Fruit fly (Drosophila melanogaster) whole organism, embryonic: ENCODE data around the gene Mec2.
A peak's percentile ranks its signal among the peaks of the same experiment; 100 is the strongest.

Experiments used
- ATbp ChIP-seq: fragments of 200-800 bp; sonication (Bioruptor generic); optimal IDR thresholded peaks from 2 replicates; lab custom pipeline; 2017; ENCODE audit warnings: missing biosample characterization, mild to moderate bottlenecking, missing genetic modification characterization, missing genetic modification reagents
- Antp ChIP-seq: fragments of 200-800 bp; sonication (Bioruptor generic); optimal IDR thresholded peaks from 3 replicates; lab custom pipeline; 2016; ENCODE audit warnings: missing biosample characterization, missing genetic modification characterization
- CG10209 ChIP-seq: fragments of 200-800 bp; sonication (Bioruptor generic); optimal IDR thresholded peaks from 3 replicates; lab custom pipeline; 2017; ENCODE audit warnings: missing biosample characterization, mild to moderate bottlenecking, missing genetic modification characterization, missing genetic modification reagents
- CG10654 ChIP-seq: fragments of 200-800 bp; sonication (Bioruptor generic); optimal IDR thresholded peaks from 2 replicates; lab custom pipeline; 2016; ENCODE audit warnings: missing biosample characterization, missing genetic modification characterization
- CG11456 ChIP-seq: fragments of 200-800 bp; sonication (Bioruptor generic); IDR thresholded peaks from 3 replicates; pipeline ENCODE4 v1.3.6; 2022; ENCODE audit warnings: missing biosample characterization, missing genetic modification characterization
- CG15073 ChIP-seq: fragments of 200-800 bp; sonication (Bioruptor generic); optimal IDR thresholded peaks from 2 replicates; lab custom pipeline; 2016; ENCODE audit warnings: missing biosample characterization, missing genetic modification characterization
- CG1603 ChIP-seq: fragments of 200-800 bp; sonication (Bioruptor generic); optimal IDR thresholded peaks from 2 replicates; lab custom pipeline; 2019; ENCODE audit warnings: missing biosample characterization, mild to moderate bottlenecking, missing genetic modification characterization, moderate library complexity
- CG17385 ChIP-seq: fragments of 200-800 bp; sonication (Bioruptor generic); optimal IDR thresholded peaks from 3 replicates; lab custom pipeline; 2018; ENCODE audit warnings: missing biosample characterization, mild to moderate bottlenecking, missing genetic modification characterization
- CG33557 ChIP-seq: fragments of 200-800 bp; sonication (Bioruptor generic); optimal IDR thresholded peaks from 2 replicates; lab custom pipeline; 2019; ENCODE audit warnings: missing biosample characterization, mild to moderate bottlenecking, missing genetic modification characterization, moderate library complexity
- CG34224 ChIP-seq: fragments of 200-800 bp; sonication (Bioruptor generic); IDR thresholded peaks from 3 replicates; pipeline ENCODE4 v1.3.6; 2022; ENCODE audit warnings: missing biosample characterization, missing genetic modification characterization; ENCODE audit not compliant: partially characterized antibody
- CG4282 ChIP-seq: fragments of 200-800 bp; sonication (Bioruptor generic); optimal IDR thresholded peaks from 2 replicates; lab custom pipeline; 2016; ENCODE audit warnings: missing biosample characterization, missing genetic modification characterization
- CG9727 ChIP-seq: fragments of 200-800 bp; sonication (Bioruptor generic); optimal IDR thresholded peaks from 3 replicates; lab custom pipeline; 2017; ENCODE audit warnings: missing biosample characterization, mild to moderate bottlenecking, missing genetic modification characterization
- CG9876 ChIP-seq: fragments of 200-800 bp; sonication (Bioruptor generic); optimal IDR thresholded peaks from 2 replicates; lab custom pipeline; 2016; ENCODE audit warnings: missing biosample characterization, missing genetic modification characterization
- Deaf1 ChIP-seq: fragments of 200-800 bp; optimal IDR thresholded peaks from 3 replicates; lab custom pipeline; 2019; ENCODE audit warnings: missing biosample characterization, mild to moderate bottlenecking, missing genetic modification characterization, moderate library complexity
- Dll ChIP-seq: fragments of 200-800 bp; sonication (Bioruptor generic); IDR thresholded peaks from 4 replicates; pipeline ENCODE4 v1.3.6; 2022; ENCODE audit warnings: missing biosample characterization, missing genetic modification characterization; ENCODE audit not compliant: partially characterized antibody
- E2f2 ChIP-seq: fragments of 200-800 bp; sonication (Bioruptor generic); IDR thresholded peaks from 2 replicates; pipeline ENCODE4 v1.3.6; 2022; ENCODE audit warnings: missing biosample characterization, missing genetic modification characterization
- Ets97D ChIP-seq: fragments of 200-800 bp; sonication (Bioruptor generic); optimal IDR thresholded peaks from 3 replicates; lab custom pipeline; 2016; ENCODE audit warnings: missing biosample characterization, missing genetic modification characterization
- HmgZ ChIP-seq: fragments of 200-800 bp; sonication (Bioruptor generic); optimal IDR thresholded peaks from 2 replicates; lab custom pipeline; 2018; ENCODE audit warnings: missing biosample characterization, mild to moderate bottlenecking, missing genetic modification characterization
- Hmx ChIP-seq: fragments of 200-800 bp; sonication (Bioruptor generic); optimal IDR thresholded peaks from 2 replicates; lab custom pipeline; 2016; ENCODE audit warnings: missing biosample characterization, missing genetic modification characterization
- Med ChIP-seq: fragments of 200-800 bp; sonication (Bioruptor generic); peaks from one replicate; lab custom pipeline; 2016; ENCODE audit warnings: missing biosample characterization, missing genetic modification characterization, mild to moderate bottlenecking, inconsistent platforms, moderate library complexity
- NC2α ChIP-seq: fragments of 200-800 bp; sonication (Bioruptor generic); optimal IDR thresholded peaks from 2 replicates; lab custom pipeline; 2016; ENCODE audit warnings: missing biosample characterization, missing genetic modification characterization
- Rfx ChIP-seq: fragments of 200-800 bp; sonication (Bioruptor generic); IDR thresholded peaks from 2 replicates; pipeline ENCODE4 v1.3.6; 2022; ENCODE audit warnings: missing biosample characterization, missing genetic modification characterization
- Vsx1 ChIP-seq: fragments of 200-800 bp; sonication (Bioruptor generic); optimal IDR thresholded peaks from 2 replicates; lab custom pipeline; 2017; ENCODE audit warnings: missing biosample characterization, mild to moderate bottlenecking, missing genetic modification characterization, missing genetic modification reagents
- Xbp1 ChIP-seq: fragments of 200-800 bp; sonication (Bioruptor generic); optimal IDR thresholded peaks from 3 replicates; lab custom pipeline; 2016; ENCODE audit warnings: missing biosample characterization, mild to moderate bottlenecking, missing genetic modification characterization
- ab ChIP-seq: fragments of 200-800 bp; sonication (Bioruptor generic); optimal IDR thresholded peaks from 2 replicates; lab custom pipeline; 2016; ENCODE audit warnings: missing biosample characterization, missing genetic modification characterization
- ase ChIP-seq: fragments of 200-800 bp; sonication (Bioruptor generic); IDR thresholded peaks from 3 replicates; pipeline ENCODE4 v1.3.6; 2022; ENCODE audit warnings: missing biosample characterization, missing genetic modification characterization
- bcd ChIP-seq: fragments of 200-800 bp; sonication (Bioruptor generic); optimal IDR thresholded peaks from 2 replicates; lab custom pipeline; 2017; ENCODE audit warnings: missing biosample characterization, mild to moderate bottlenecking, missing genetic modification characterization
- da ChIP-seq: fragments of 200-800 bp; sonication (Bioruptor generic); optimal IDR thresholded peaks from 2 replicates; lab custom pipeline; 2016; ENCODE audit warnings: missing biosample characterization, missing genetic modification characterization
- eyg ChIP-seq: fragments of 200-800 bp; sonication (Bioruptor generic); optimal IDR thresholded peaks from 3 replicates; lab custom pipeline; 2016; ENCODE audit warnings: missing biosample characterization, missing genetic modification characterization
- grn ChIP-seq: fragments of 200-800 bp; sonication (Bioruptor generic); optimal IDR thresholded peaks from 3 replicates; lab custom pipeline; 2017; ENCODE audit warnings: missing biosample characterization, missing genetic modification characterization
- her ChIP-seq: fragments of 200-800 bp; sonication (Bioruptor generic); optimal IDR thresholded peaks from 2 replicates; lab custom pipeline; 2016; ENCODE audit warnings: missing biosample characterization, missing genetic modification characterization
- insv ChIP-seq, 2 experiments: fragments of 200-800 bp; sonication (Bioruptor generic); optimal IDR thresholded peaks; 3 replicates each; lab custom pipeline; 2016 to 2018; ENCODE audit warnings: missing biosample characterization in 2 of 2, missing genetic modification characterization in 2 of 2
- org-1 ChIP-seq: fragments of 200-800 bp; sonication (Bioruptor generic); optimal IDR thresholded peaks from 2 replicates; lab custom pipeline; 2017; ENCODE audit warnings: missing biosample characterization, missing genetic modification characterization
- ro ChIP-seq: fragments of 200-800 bp; sonication (Bioruptor generic); IDR thresholded peaks from 2 replicates; pipeline ENCODE4 v1.3.6; 2022; ENCODE audit warnings: missing biosample characterization, missing genetic modification characterization
- sd ChIP-seq: fragments of 200-800 bp; sonication (Bioruptor generic); optimal IDR thresholded peaks from 3 replicates; lab custom pipeline; 2018; ENCODE audit warnings: missing biosample characterization, mild to moderate bottlenecking, missing genetic modification characterization, moderate library complexity
- slbo ChIP-seq: fragments of 200-800 bp; sonication (Bioruptor generic); IDR thresholded peaks from 2 replicates; pipeline ENCODE4 v1.3.6; 2022; ENCODE audit warnings: missing biosample characterization, missing genetic modification characterization
- so ChIP-seq: fragments of 200-800 bp; sonication (Bioruptor generic); IDR thresholded peaks from 3 replicates; pipeline ENCODE4 v1.3.6; 2022; ENCODE audit warnings: missing biosample characterization, missing genetic modification characterization
- tio ChIP-seq: fragments of 200-800 bp; sonication (Bioruptor generic); optimal IDR thresholded peaks from 2 replicates; lab custom pipeline; 2017; ENCODE audit warnings: missing biosample characterization, missing genetic modification characterization, inconsistent platforms
- wdn ChIP-seq: fragments of 200-800 bp; sonication (Bioruptor generic); IDR thresholded peaks from 2 replicates; pipeline ENCODE4 v1.3.6; 2022; ENCODE audit warnings: missing biosample characterization, missing genetic modification characterization

Gene Mec2

DNA sequence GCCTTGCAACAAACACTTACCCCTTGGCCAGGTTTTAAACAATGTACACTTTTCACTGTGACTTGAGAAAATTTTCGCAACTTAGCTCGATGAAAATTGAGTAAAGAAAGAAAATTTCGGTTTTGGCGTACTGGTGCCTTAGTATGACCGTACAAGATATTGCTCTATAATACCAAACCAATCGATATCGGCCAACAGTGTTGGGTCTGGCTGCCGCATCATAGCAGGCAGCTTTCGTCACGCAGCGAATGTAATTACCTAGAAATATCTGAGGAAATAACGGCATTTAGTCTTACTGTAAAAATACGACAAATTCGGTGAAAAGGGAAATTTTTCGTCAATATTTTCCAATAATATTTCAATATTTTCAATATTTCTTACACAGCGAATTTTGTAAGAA lies 20.2 kb downstream of the Mec2 start, which contains the start of gene Ulp1 (continued):
- TF ChIP-seq CG1603 (tag; lab: Kevin White, UChicago), result peak; percentile 78
- peak; percentile 58 for TF ChIP-seq E2f2
- TF ChIP-seq NC2α (GFP tag; lab: Kevin White, UChicago), result no peak
- peak; percentile 70 for TF ChIP-seq HmgZ (tag; lab: Kevin White, UChicago)
- peak; percentile 80 for TF ChIP-seq Ets97D (GFP tag; lab: Kevin White, UChicago)
- TF ChIP-seq da (GFP tag; lab: Kevin White, UChicago), result no peak
- no peak for TF ChIP-seq CG4282
- peak; percentile 13 for TF ChIP-seq Xbp1 (GFP tag; lab: Kevin White, UChicago)
- TF ChIP-seq slbo (GFP tag; lab: Robert Waterston, UW), result peak; percentile 28; the same call in 1 of the 2 replicates
- TF ChIP-seq Rfx, result peak; percentile 34
- peak; percentile 17; the same call in 1 of the 3 replicates for TF ChIP-seq CG34224
- no peak for TF ChIP-seq wdn (GFP tag; lab: Robert Waterston, UW)
- no peak for TF ChIP-seq Deaf1 (tag; lab: Kevin White, UChicago)
- no peak for TF ChIP-seq org-1 (GFP tag; lab: Kevin White, UChicago)
- TF ChIP-seq bcd (GFP tag; lab: Kevin White, UChicago), result peak; percentile 30
- peak in 1 of 2 experiments; percentile 47 for TF ChIP-seq insv (GFP tag; optimal IDR thresholded peaks at IDR 0.05; lab: Kevin White, UChicago)
- no peak for TF ChIP-seq her (GFP tag; lab: Kevin White, UChicago)
- TF ChIP-seq CG15073 (GFP tag; lab: Kevin White, UChicago), result no peak
- no peak for TF ChIP-seq CG33557 (GFP tag; lab: Kevin White, UChicago)
- no peak for TF ChIP-seq ase (GFP tag; lab: Robert Waterston, UW)
- no peak for TF ChIP-seq so
- TF ChIP-seq ab (GFP tag; lab: Kevin White, UChicago), result no peak
- no peak for TF ChIP-seq eyg (GFP tag; lab: Kevin White, UChicago)
- TF ChIP-seq CG10209 (GFP tag; lab: Kevin White, UChicago), result no peak
- peak; percentile 38 for TF ChIP-seq Antp (GFP tag; lab: Kevin White, UChicago)
- peak; percentile 69 for TF ChIP-seq Vsx1
- no peak for TF ChIP-seq CG9727 (GFP tag; lab: Kevin White, UChicago)
- TF ChIP-seq CG11456 (GFP tag; lab: Robert Waterston, UW), result 0 out of 3 replicates have a peak, but pooled peaks have one; percentile 59
- no peak for TF ChIP-seq ATbp (GFP tag; lab: Kevin White, UChicago)
- peak; percentile 3 for TF ChIP-seq CG17385 (GFP tag; lab: Kevin White, UChicago)
- no peak for TF ChIP-seq tio
- no peak for TF ChIP-seq CG10654 (GFP tag; lab: Kevin White, UChicago)
- TF ChIP-seq Dll (GFP tag; lab: Robert Waterston, UW), result peak; percentile 43; the same call in 2 of the 4 replicates
- TF ChIP-seq, all 482 proteins: peak for 128

DNA sequence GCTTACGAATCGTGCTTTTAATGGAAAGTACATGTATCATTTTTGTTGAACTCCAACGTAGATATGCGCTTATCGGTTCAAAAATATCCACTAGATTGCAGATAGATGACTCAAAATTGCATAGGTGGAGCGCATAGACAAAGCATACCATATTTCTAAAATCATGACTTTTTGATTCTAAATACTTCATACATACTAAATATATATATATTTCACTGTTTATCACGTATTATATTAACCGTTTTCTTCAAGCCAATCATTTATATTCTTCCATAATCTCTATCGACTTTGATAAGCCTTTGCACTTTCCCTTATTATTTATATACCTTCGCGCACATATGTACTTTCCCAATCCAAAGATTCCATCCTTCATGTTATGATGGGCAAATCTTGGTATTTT lies 24.1 kb downstream of the Mec2 start, which contains the start of gene CG14195:
Gene CG14195, minus strand, starts transcription at position 101 of the 400 bp plus-strand sequence.
- TF ChIP-seq Hmx (GFP tag; lab: Kevin White, UChicago), result no peak
- no peak for TF ChIP-seq sd (tag; lab: Kevin White, UChicago)
- TF ChIP-seq her (GFP tag; lab: Kevin White, UChicago), result no peak
- TF ChIP-seq, all 482 proteins: peak for 0

DNA sequence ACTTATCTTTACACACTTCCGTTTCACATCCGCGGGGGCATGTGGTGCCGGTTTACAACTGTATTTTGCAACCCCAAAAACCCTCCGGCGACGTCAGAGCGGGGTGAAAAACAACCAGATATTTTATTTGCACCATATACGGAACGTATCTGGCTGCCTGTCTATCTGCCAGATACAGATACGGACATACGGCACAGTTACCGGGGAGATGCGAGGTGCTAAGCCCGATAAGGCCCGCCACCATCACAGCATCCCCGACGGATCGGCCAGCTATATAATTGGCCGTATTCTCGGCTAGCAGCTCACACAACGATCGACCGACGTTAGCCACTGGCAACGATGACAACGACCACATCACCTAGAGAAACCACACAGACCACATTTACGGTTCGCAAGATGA lies 25.1 kb downstream of the Mec2 start, which contains the start of gene Mur18B:
Gene Mur18B, plus strand, starts transcription at position 301 of the 400 bp plus-strand sequence.
- no peak for TF ChIP-seq ro (GFP tag; lab: Robert Waterston, UW)
- no peak for TF ChIP-seq CG9876 (GFP tag; lab: Kevin White, UChicago)
- peak; percentile 15 for TF ChIP-seq Med (GFP tag; lab: Kevin White, UChicago)
- TF ChIP-seq ab (GFP tag; lab: Kevin White, UChicago), result no peak
- TF ChIP-seq grn (GFP tag; lab: Kevin White, UChicago), result no peak
